Worm (Caenorhabditis elegans): ENCODE data around the gene C04E6.8.

- TF ChIP-seq ceh-19 (GFP tag; optimal IDR thresholded peaks at IDR 0.05) (no peak), dmd-4 (tag; optimal IDR thresholded peaks at IDR 0.05; ENCODE audit: borderline replicate concordance) (no peak)
Measured at ce11 chrV:5844349-5844760, 39.3 kb downstream of the C04E6.8 start.

Measured in whole organism, late embryonic.